Worm (Caenorhabditis elegans): Measurements from ENCODE around the gene ugt-33.
A peak's percentile ranks its signal among the peaks of the same experiment; 100 is the strongest.

ugt-33 gene

ce11 chrV:10536808-10537207 is 43.6 kb downstream of the ugt-33 start:
- TF ChIP-seq hmg-4 (GFP tag; optimal IDR thresholded peaks at IDR 0.05) (peak; percentile 50), scrt-1 (GFP tag; IDR thresholded peaks at IDR 0.05) (no peak), F13C5.2 (tag; optimal IDR thresholded peaks at IDR 0.05) (peak; percentile 11)

ce11 chrV:10539114-10539513 is 45.9 kb downstream of the ugt-33 start, which contains the start of gene F25D1.8:
F25D1.8 (plus strand) TSS chrV:10539414.
- no peak for TF ChIP-seq ama-1 (optimal IDR thresholded peaks at IDR 0.05)
- no peak for TF ChIP-seq sea-1 (GFP tag; conservative IDR thresholded peaks at IDR 0.05)
- TF ChIP-seq F13C5.2 (tag; optimal IDR thresholded peaks at IDR 0.05) = no peak
- no peak for TF ChIP-seq flt-1 (GFP tag; IDR thresholded peaks at IDR 0.05)
- no peak for TF ChIP-seq aly-1 (tag; optimal IDR thresholded peaks at IDR 0.05)
- TF ChIP-seq ceh-13 (GFP tag; optimal IDR thresholded peaks at IDR 0.05) = no peak
- TF ChIP-seq hnd-1 (tag; optimal IDR thresholded peaks at IDR 0.05) = no peak
- TF ChIP-seq tbx-37 (GFP tag; conservative IDR thresholded peaks at IDR 0.05) = no peak
- TF ChIP-seq tra-4 (tag; optimal IDR thresholded peaks at IDR 0.05) = no peak
- TF ChIP-seq ets-7 (tag; optimal IDR thresholded peaks at IDR 0.05) = no peak
- no peak for TF ChIP-seq hmg-4 (GFP tag; optimal IDR thresholded peaks at IDR 0.05)
- TF ChIP-seq pes-1 (GFP tag; IDR thresholded peaks at IDR 0.05) = no peak
- no peak for TF ChIP-seq B0310.2 (tag; optimal IDR thresholded peaks at IDR 0.05)
- no peak for TF ChIP-seq tbx-11 (GFP tag; IDR thresholded peaks at IDR 0.05)
- no peak for TF ChIP-seq ceh-36 (tag; optimal IDR thresholded peaks at IDR 0.05)
- TF ChIP-seq scrt-1 (GFP tag; IDR thresholded peaks at IDR 0.05) = no peak
- no peak for TF ChIP-seq hmbx-1 (tag; optimal IDR thresholded peaks at IDR 0.05)

- TF ChIP-seq hnd-1 (tag; optimal IDR thresholded peaks at IDR 0.05) (no peak), sea-1 (GFP tag; conservative IDR thresholded peaks at IDR 0.05) (no peak), tra-4 (tag; optimal IDR thresholded peaks at IDR 0.05) (no peak), B0310.2 (tag; optimal IDR thresholded peaks at IDR 0.05) (no peak), ceh-36 (tag; optimal IDR thresholded peaks at IDR 0.05) (no peak), hmbx-1 (tag; optimal IDR thresholded peaks at IDR 0.05) (no peak), ceh-13 (GFP tag; optimal IDR thresholded peaks at IDR 0.05) (no peak), ama-1 (optimal IDR thresholded peaks at IDR 0.05) (no peak), ets-7 (tag; optimal IDR thresholded peaks at IDR 0.05) (no peak), pes-1 (GFP tag; IDR thresholded peaks at IDR 0.05) (no peak), tbx-37 (GFP tag; conservative IDR thresholded peaks at IDR 0.05) (no peak), tbx-11 (GFP tag; IDR thresholded peaks at IDR 0.05) (no peak), scrt-1 (GFP tag; IDR thresholded peaks at IDR 0.05) (no peak)
Observed at ce11 chrV:10540024-10540423, 46.8 kb downstream of the ugt-33 start, which contains the start of gene degt-1. degt-1 (plus strand) TSS chrV:10540324.

All from whole organism, early embryonic.